Fruit fly (Drosophila melanogaster) whole organism, prepupa: ENCODE data around the gene CG34256.

Source experiments
- Blimp-1 ChIP-seq: fragments of 200-800 bp; sonication (Bioruptor generic); optimal IDR thresholded peaks from 3 replicates; lab custom pipeline; 2017; ENCODE audit warnings: missing biosample characterization, missing genetic modification characterization, mild to moderate bottlenecking, moderate library complexity, missing genetic modification reagents
- CG11762 ChIP-seq: fragments of 200-800 bp; sonication (Bioruptor generic); optimal IDR thresholded peaks from 3 replicates; lab custom pipeline; 2016; ENCODE audit warnings: missing biosample characterization, missing genetic modification characterization; ENCODE audit not compliant: insufficient read depth
- CG11902 ChIP-seq: fragments of 200-800 bp; sonication (Bioruptor generic); optimal IDR thresholded peaks from 3 replicates; lab custom pipeline; 2016; ENCODE audit warnings: missing biosample characterization, missing genetic modification characterization
- CG3919 ChIP-seq: fragments of 200-800 bp; sonication (Bioruptor generic); optimal IDR thresholded peaks from 3 replicates; lab custom pipeline; 2016; ENCODE audit warnings: missing biosample characterization, missing genetic modification characterization
- CG4318 ChIP-seq: fragments of 200-800 bp; sonication (Bioruptor generic); optimal IDR thresholded peaks from 3 replicates; lab custom pipeline; 2017; ENCODE audit warnings: missing biosample characterization, mild to moderate bottlenecking, missing genetic modification characterization
- CG6276 ChIP-seq: fragments of 200-800 bp; sonication (Bioruptor generic); optimal IDR thresholded peaks from 2 replicates; lab custom pipeline; 2017; ENCODE audit warnings: missing biosample characterization, mild to moderate bottlenecking, missing genetic modification characterization
- CG6808 ChIP-seq: fragments of 200-800 bp; sonication (Bioruptor generic); optimal IDR thresholded peaks from 3 replicates; lab custom pipeline; 2017; ENCODE audit warnings: missing biosample characterization, missing genetic modification characterization, mild to moderate bottlenecking, moderate library complexity, missing genetic modification reagents
- CG6854 ChIP-seq: fragments of 200-800 bp; sonication (Bioruptor generic); optimal IDR thresholded peaks from 2 replicates; lab custom pipeline; 2017; ENCODE audit warnings: missing biosample characterization, mild to moderate bottlenecking, missing genetic modification characterization
- CG7368 ChIP-seq: fragments of 200-800 bp; sonication (Bioruptor generic); optimal IDR thresholded peaks from 3 replicates; lab custom pipeline; 2016; ENCODE audit warnings: missing biosample characterization, missing genetic modification characterization
- CG8632 ChIP-seq: fragments of 200-800 bp; sonication (Bioruptor generic); optimal IDR thresholded peaks from 3 replicates; lab custom pipeline; 2016; ENCODE audit warnings: missing biosample characterization, missing genetic modification characterization
- CG9139 ChIP-seq: fragments of 200-800 bp; sonication (Bioruptor generic); optimal IDR thresholded peaks from 3 replicates; lab custom pipeline; 2017; ENCODE audit warnings: missing biosample characterization, mild to moderate bottlenecking, missing genetic modification characterization
- Eip78C ChIP-seq: fragments of 200-800 bp; sonication (Bioruptor generic); peaks from one replicate; lab custom pipeline; 2016; ENCODE audit warnings: missing biosample characterization, missing genetic modification characterization
- Ets21C ChIP-seq: fragments of 200-800 bp; sonication (Bioruptor generic); optimal IDR thresholded peaks from 3 replicates; lab custom pipeline; 2016; ENCODE audit warnings: missing biosample characterization, missing genetic modification characterization
- Gug ChIP-seq: fragments of 200-800 bp; sonication (Bioruptor generic); IDR thresholded peaks from 2 replicates; pipeline ENCODE4 v1.3.6; 2022; ENCODE audit warnings: missing biosample characterization, missing genetic modification characterization
- Hr38 ChIP-seq: sonication (Bioruptor generic); optimal IDR thresholded peaks from 2 replicates; lab custom pipeline; 2016; ENCODE audit warnings: missing biosample characterization, missing genetic modification characterization
- Hr39 ChIP-seq: fragments of 200-800 bp; sonication (Bioruptor generic); optimal IDR thresholded peaks from 2 replicates; lab custom pipeline; 2016; ENCODE audit warnings: missing biosample characterization, missing genetic modification characterization
- Lpt ChIP-seq: fragments of 200-800 bp; sonication (Bioruptor generic); optimal IDR thresholded peaks from 3 replicates; lab custom pipeline; 2016; ENCODE audit warnings: missing biosample characterization, missing genetic modification characterization
- Met ChIP-seq: fragments of 200-800 bp; sonication (Bioruptor generic); optimal IDR thresholded peaks from 3 replicates; lab custom pipeline; 2016; ENCODE audit warnings: missing biosample characterization, missing genetic modification characterization
- OdsH ChIP-seq: fragments of 200-800 bp; sonication (Bioruptor generic); optimal IDR thresholded peaks from 3 replicates; lab custom pipeline; 2016; ENCODE audit warnings: missing biosample characterization, missing genetic modification characterization
- Smox ChIP-seq: fragments of 200-800 bp; sonication (Bioruptor generic); optimal IDR thresholded peaks from 3 replicates; lab custom pipeline; 2016; ENCODE audit warnings: missing biosample characterization, missing genetic modification characterization
- Sox102F ChIP-seq: fragments of 200-800 bp; sonication (Bioruptor generic); optimal IDR thresholded peaks from 2 replicates; lab custom pipeline; 2016; ENCODE audit warnings: missing biosample characterization, mild to moderate bottlenecking, missing genetic modification characterization
- Sox14 ChIP-seq: fragments of 200-800 bp; sonication (Bioruptor generic); optimal IDR thresholded peaks from 3 replicates; lab custom pipeline; 2016; ENCODE audit warnings: missing biosample characterization, missing genetic modification characterization
- Sox15 ChIP-seq: fragments of 200-800 bp; sonication (Bioruptor generic); optimal IDR thresholded peaks from 3 replicates; lab custom pipeline; 2016; ENCODE audit warnings: missing biosample characterization, missing genetic modification characterization
- acj6 ChIP-seq: fragments of 200-800 bp; sonication (Bioruptor generic); optimal IDR thresholded peaks from 3 replicates; lab custom pipeline; 2016; ENCODE audit warnings: missing biosample characterization, missing genetic modification characterization
- dac ChIP-seq: fragments of 200-800 bp; sonication (Bioruptor generic); optimal IDR thresholded peaks from 2 replicates; lab custom pipeline; 2017; ENCODE audit warnings: missing biosample characterization, mild to moderate bottlenecking, missing genetic modification characterization
- fkh ChIP-seq: fragments of 200-800 bp; sonication (Bioruptor generic); optimal IDR thresholded peaks from 3 replicates; lab custom pipeline; 2017; ENCODE audit warnings: missing biosample characterization, mild to moderate bottlenecking, missing genetic modification characterization, moderate library complexity
- spab ChIP-seq: fragments of 200-800 bp; sonication (Bioruptor generic); optimal IDR thresholded peaks from 2 replicates; lab custom pipeline; 2017; ENCODE audit warnings: missing biosample characterization, mild to moderate bottlenecking, missing genetic modification characterization, missing genetic modification reagents
- ss ChIP-seq, 2 experiments: fragments of 200-800 bp; sonication (Bioruptor generic); optimal IDR thresholded peaks; 2 replicates in 1 of 2; 3 replicates in 1 of 2; lab custom pipeline; 2017 to 2018; ENCODE audit warnings: mild to moderate bottlenecking in 2 of 2, missing biosample characterization in 2 of 2, missing genetic modification characterization in 2 of 2, moderate library complexity in 1 of 2
- svp ChIP-seq: fragments of 200-800 bp; sonication (Bioruptor generic); peaks from one replicate; lab custom pipeline; 2016; ENCODE audit warnings: missing biosample characterization, missing genetic modification characterization

CG34256 gene

DNA sequence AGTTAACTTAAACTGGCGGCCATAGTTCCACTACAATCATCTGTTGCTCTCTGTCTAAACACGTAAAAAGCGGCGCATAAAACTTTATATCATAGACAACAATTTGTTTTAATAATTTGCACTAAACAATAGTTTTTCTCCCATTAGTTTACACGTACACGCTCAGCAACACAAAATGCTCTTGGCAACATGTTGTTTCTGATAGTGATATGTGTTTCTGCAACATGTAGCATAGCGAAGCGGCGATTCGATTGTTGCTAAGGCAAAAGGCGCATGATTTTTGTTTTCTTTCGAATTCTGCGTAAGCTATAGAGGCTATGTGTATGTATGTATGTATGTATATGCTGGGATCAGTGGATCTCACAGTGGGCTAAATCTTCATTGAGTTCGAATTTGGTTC is 14.5 kb upstream of the CG34256 start:
- TF ChIP-seq acj6 (GFP tag; lab: Kevin White, UChicago) (no peak), fkh (GFP tag; lab: Kevin White, UChicago) (no peak)

DNA sequence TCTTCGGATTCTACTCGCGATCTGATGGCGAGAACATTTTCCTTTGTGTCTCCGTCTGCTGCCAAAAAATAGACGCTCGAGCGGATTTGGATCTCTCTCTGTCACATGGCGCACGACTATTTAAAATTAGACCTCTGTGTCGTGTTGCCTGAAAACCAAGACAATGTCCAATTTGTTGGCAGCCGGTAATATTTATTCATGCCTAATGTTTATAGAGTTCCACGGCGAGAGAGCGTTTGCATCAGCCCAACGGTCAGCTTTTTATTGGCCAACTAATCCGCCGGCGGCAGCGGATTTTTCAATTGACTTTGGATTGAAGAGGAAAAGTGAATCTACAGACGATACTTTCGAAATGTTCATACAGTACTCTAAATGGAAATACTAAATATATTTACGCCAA is 13.6 kb upstream of the CG34256 start, which contains the start of gene SmydA-2:
Gene SmydA-2 (minus strand): TSS at position 33 of the 400 bp plus-strand sequence.
- TF ChIP-seq Hr38 = no peak
- peak; percentile 17 for TF ChIP-seq Eip78C (GFP tag; lab: Kevin White, UChicago)

DNA sequence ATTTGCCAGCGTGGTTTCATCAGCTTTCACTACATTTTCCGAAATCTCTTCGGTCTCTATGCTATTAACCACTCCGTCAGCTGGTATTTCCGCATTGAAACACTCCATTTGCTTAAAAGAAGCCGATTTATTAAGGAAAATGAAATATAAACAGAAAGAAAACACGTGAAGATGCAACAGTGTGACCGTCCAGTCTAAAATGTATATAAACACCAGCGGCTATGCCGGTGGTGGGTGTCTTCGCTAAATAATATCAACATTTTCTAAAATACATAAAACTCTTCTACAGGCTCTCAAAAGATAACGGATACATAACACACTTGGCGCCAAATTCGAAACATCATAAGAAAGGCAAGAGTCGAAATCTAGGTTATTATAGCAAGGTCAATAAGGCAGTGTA is 10.8 kb upstream of the CG34256 start, which contains the start of gene CG3808:
Gene CG3808 (minus strand): TSS at position 196 of the 400 bp plus-strand sequence.
- TF ChIP-seq Sox14 (peak; percentile 30), dac (GFP tag; lab: Kevin White, UChicago) (no peak)
- TF ChIP-seq, all 60 proteins: peak for 1

DNA sequence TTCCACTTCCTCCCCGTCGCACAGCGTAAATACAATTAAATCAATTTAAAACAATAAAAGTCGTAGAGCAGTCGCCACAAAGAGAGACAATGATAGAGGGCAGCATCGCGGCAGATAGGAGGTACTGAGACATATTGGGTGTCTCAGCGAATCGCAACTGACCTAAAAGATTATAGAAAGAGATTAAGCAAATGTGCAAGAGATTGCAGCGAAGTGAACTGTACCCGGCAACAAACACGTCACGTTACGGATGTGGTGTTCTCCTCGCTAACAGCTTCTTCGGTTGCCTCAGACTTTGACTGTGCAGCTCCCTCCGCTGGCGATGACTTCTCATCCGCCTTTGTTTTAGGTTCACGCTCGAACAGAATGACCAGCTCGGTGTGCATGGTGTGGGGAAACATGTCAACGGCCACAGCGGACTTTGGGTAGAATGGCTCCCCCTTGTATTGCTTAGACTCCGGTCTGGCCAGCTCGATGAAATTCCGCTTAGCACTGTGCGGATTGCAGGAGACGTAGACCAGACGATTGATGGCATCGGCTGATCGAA is 8.7 kb upstream of the CG34256 start:
- TF ChIP-seq CG6276 (GFP tag; lab: Kevin White, UChicago) (no peak), Sox15 (GFP tag; lab: Kevin White, UChicago) (no peak), svp (GFP tag; lab: Kevin White, UChicago) (peak; percentile 96), Eip78C (GFP tag; lab: Kevin White, UChicago) (peak; percentile 47), Sox14 (peak; percentile 43), Lpt (GFP tag; lab: Kevin White, UChicago) (no peak), CG11762 (GFP tag; lab: Kevin White, UChicago) (no peak), Sox102F (GFP tag; lab: Kevin White, UChicago) (no peak), Ets21C (GFP tag; lab: Kevin White, UChicago) (no peak)

DNA sequence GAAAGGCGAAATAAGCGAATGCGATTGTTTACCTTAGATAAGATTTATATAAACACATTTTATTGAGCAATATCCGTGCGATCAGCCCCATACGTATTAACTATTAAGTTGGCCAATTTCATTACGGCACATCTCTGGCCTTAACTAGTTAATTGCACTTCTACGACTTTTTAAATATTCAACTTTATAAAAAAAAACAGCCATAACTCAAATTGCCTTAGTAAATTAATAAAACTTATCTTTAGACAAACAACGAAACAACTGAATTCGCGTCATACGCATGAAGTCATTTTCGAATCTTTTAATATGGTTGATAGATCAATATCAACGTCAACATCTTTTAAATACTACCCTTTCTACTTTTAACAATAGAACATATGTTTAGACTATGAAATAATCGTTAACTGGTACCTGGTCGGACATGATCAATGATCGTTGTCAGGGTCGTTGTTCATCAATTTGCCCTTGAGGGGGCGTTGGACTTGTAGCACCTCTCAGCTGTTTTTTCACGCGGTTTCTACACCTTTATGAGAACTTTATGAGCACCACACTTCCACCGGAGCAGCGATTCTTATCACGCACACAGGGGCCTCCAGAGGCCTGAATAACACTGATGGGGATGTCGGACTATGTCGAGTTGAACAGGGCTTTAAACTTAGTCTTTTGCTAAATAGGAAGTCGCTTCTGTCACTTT is 8.1 kb upstream of the CG34256 start, which contains the start of gene CG18135:
Gene CG18135 (minus strand): TSS at position 694 of the 694 bp plus-strand sequence.
- TF ChIP-seq CG4318 (GFP tag; lab: Kevin White, UChicago) = no peak
- TF ChIP-seq Sox102F (GFP tag; lab: Kevin White, UChicago) = no peak
- TF ChIP-seq Met (GFP tag; lab: Kevin White, UChicago) = no peak
- no peak for TF ChIP-seq Gug
- TF ChIP-seq OdsH (GFP tag; lab: Kevin White, UChicago) = no peak
- no peak for TF ChIP-seq CG6854
- TF ChIP-seq ss (GFP tag; optimal IDR thresholded peaks at IDR 0.05; lab: Kevin White, UChicago) = no peak
- no peak for TF ChIP-seq CG11902
- no peak for TF ChIP-seq Blimp-1 (GFP tag; lab: Kevin White, UChicago)
- TF ChIP-seq spab (GFP tag; lab: Kevin White, UChicago) = no peak
- TF ChIP-seq CG9139 (GFP tag; lab: Kevin White, UChicago) = no peak
- TF ChIP-seq CG7368 (GFP tag; lab: Kevin White, UChicago) = no peak
- TF ChIP-seq Smox (GFP tag; lab: Kevin White, UChicago) = no peak
- no peak for TF ChIP-seq Hr38
- TF ChIP-seq Hr39 (GFP tag; lab: Kevin White, UChicago) = no peak
- TF ChIP-seq CG6808 (GFP tag; lab: Kevin White, UChicago) = no peak
- no peak for TF ChIP-seq CG3919
- TF ChIP-seq Lpt (GFP tag; lab: Kevin White, UChicago) = no peak
- no peak for TF ChIP-seq CG8632
